Fruit fly (Drosophila melanogaster): Measurements from ENCODE around the gene CG13069.

Gene CG13069

dm6 chr3L:16269092-16269491 is 3.9 kb downstream of the CG13069 start, which contains the start of gene CG13068:
CG13068 (plus strand) TSS chr3L:16269392.
- TF ChIP-seq CG1620 (GFP tag; optimal IDR thresholded peaks at IDR 0.05) (no peak), ovo (GFP tag; optimal IDR thresholded peaks at IDR 0.05) (no peak), tj (GFP tag; optimal IDR thresholded peaks at IDR 0.05) (no peak), CG33017 (tag; optimal IDR thresholded peaks at IDR 0.05) (no peak), bab1 (GFP tag; optimal IDR thresholded peaks at IDR 0.05) (no peak), Hr96 (GFP tag; optimal IDR thresholded peaks at IDR 0.05) (no peak), CG7045 (GFP tag; optimal IDR thresholded peaks at IDR 0.05) (no peak), CG11617 (GFP tag; optimal IDR thresholded peaks at IDR 0.05) (no peak), kay (GFP tag; ENCODE audit: borderline replicate concordance) (no peak), CG7101 (tag; optimal IDR thresholded peaks at IDR 0.05) (no peak), CG12768 (GFP tag; optimal IDR thresholded peaks at IDR 0.05) (no peak), CG14711 (tag; optimal IDR thresholded peaks at IDR 0.05) (no peak), cnc (optimal IDR thresholded peaks at IDR 0.05) (no peak), pad (GFP tag; optimal IDR thresholded peaks at IDR 0.05) (no peak), toe (GFP tag; optimal IDR thresholded peaks at IDR 0.05) (no peak), cic (GFP tag; optimal IDR thresholded peaks at IDR 0.05) (no peak), Clk (GFP tag; optimal IDR thresholded peaks at IDR 0.05) (no peak), Crg-1 (GFP tag; optimal IDR thresholded peaks at IDR 0.05) (no peak)

dm6 chr3L:16270802-16271332 is 5.7 kb downstream of the CG13069 start, which contains the start of the genes CG34248 and CG13067:
CG34248 (minus strand) TSS chr3L:16270902.
CG13067 (plus strand) TSS chr3L:16271282.
- no peak for TF ChIP-seq CG1620 (GFP tag; optimal IDR thresholded peaks at IDR 0.05)

- no peak for TF ChIP-seq tj (GFP tag; optimal IDR thresholded peaks at IDR 0.05)
- TF ChIP-seq toe (GFP tag; optimal IDR thresholded peaks at IDR 0.05): no peak
- no peak for TF ChIP-seq CG14711 (tag; optimal IDR thresholded peaks at IDR 0.05)
- TF ChIP-seq cnc (optimal IDR thresholded peaks at IDR 0.05): no peak
- TF ChIP-seq bab1 (GFP tag; optimal IDR thresholded peaks at IDR 0.05): no peak
- TF ChIP-seq kay (GFP tag; ENCODE audit: borderline replicate concordance): no peak
- no peak for TF ChIP-seq Mnt (GFP tag; optimal IDR thresholded peaks at IDR 0.05)
- TF ChIP-seq pad (GFP tag; optimal IDR thresholded peaks at IDR 0.05): no peak
Observed at dm6 chr3L:16272338-16272959, 7.3 kb downstream of the CG13069 start, which contains the start of gene CG13066. CG13066 (plus strand) TSS chr3L:16272909.

dm6 chr3L:16275391-16276017 is 10.3 kb downstream of the CG13069 start:
- TF ChIP-seq Clk (GFP tag; optimal IDR thresholded peaks at IDR 0.05) (no peak), Hr96 (GFP tag; optimal IDR thresholded peaks at IDR 0.05) (no peak), tj (GFP tag; optimal IDR thresholded peaks at IDR 0.05) (no peak), bab1 (GFP tag; optimal IDR thresholded peaks at IDR 0.05) (no peak), CG5204 (GFP tag; optimal IDR thresholded peaks at IDR 0.05) (no peak), CG7101 (tag; optimal IDR thresholded peaks at IDR 0.05) (no peak), cnc (optimal IDR thresholded peaks at IDR 0.05) (no peak), CG11617 (GFP tag; optimal IDR thresholded peaks at IDR 0.05) (no peak), ovo (GFP tag; optimal IDR thresholded peaks at IDR 0.05) (no peak), cic (GFP tag; optimal IDR thresholded peaks at IDR 0.05) (no peak), kay (GFP tag; ENCODE audit: borderline replicate concordance) (no peak), CG12768 (GFP tag; optimal IDR thresholded peaks at IDR 0.05) (no peak), Crg-1 (GFP tag; optimal IDR thresholded peaks at IDR 0.05) (no peak)

- no peak for TF ChIP-seq CG5204 (GFP tag; optimal IDR thresholded peaks at IDR 0.05)
- TF ChIP-seq CG7101 (tag; optimal IDR thresholded peaks at IDR 0.05): no peak
- TF ChIP-seq Mnt (GFP tag; optimal IDR thresholded peaks at IDR 0.05): no peak
Observed at dm6 chr3L:16277135-16277534, 11.9 kb downstream of the CG13069 start, which contains the start of gene CG13065. CG13065 (plus strand) TSS chr3L:16277435.

dm6 chr3L:16279171-16279570 is 14.0 kb downstream of the CG13069 start, which contains the start of gene CG13050:
CG13050 (minus strand) TSS chr3L:16279271.
- TF ChIP-seq ovo (GFP tag; optimal IDR thresholded peaks at IDR 0.05) (no peak), CG7101 (tag; optimal IDR thresholded peaks at IDR 0.05) (no peak), bab1 (GFP tag; optimal IDR thresholded peaks at IDR 0.05) (no peak), toe (GFP tag; optimal IDR thresholded peaks at IDR 0.05) (no peak), CG5204 (GFP tag; optimal IDR thresholded peaks at IDR 0.05) (no peak), Mnt (GFP tag; optimal IDR thresholded peaks at IDR 0.05) (no peak), cic (GFP tag; optimal IDR thresholded peaks at IDR 0.05) (no peak), pad (GFP tag; optimal IDR thresholded peaks at IDR 0.05) (no peak), CG11617 (GFP tag; optimal IDR thresholded peaks at IDR 0.05) (no peak), Crg-1 (GFP tag; optimal IDR thresholded peaks at IDR 0.05) (no peak), tj (GFP tag; optimal IDR thresholded peaks at IDR 0.05) (no peak), cnc (optimal IDR thresholded peaks at IDR 0.05) (no peak), CG33017 (tag; optimal IDR thresholded peaks at IDR 0.05) (no peak), CG14711 (tag; optimal IDR thresholded peaks at IDR 0.05) (no peak), Hr96 (GFP tag; optimal IDR thresholded peaks at IDR 0.05) (no peak), kay (GFP tag; ENCODE audit: borderline replicate concordance) (no peak)

Data from whole organism, adult.